Worm (Caenorhabditis elegans) whole organism, L4 larva: ENCODE results near the gene T28B11.1.

Experiments
- F26F4.8 ChIP-seq: fragments of 200-800 bp; sonication (Bioruptor generic); conservative IDR thresholded peaks from 2 replicates; pipeline ENCODE4 v1.3.6; 2022; ENCODE audit warnings: missing genetic modification characterization, missing compliant biosample characterization
- T20F7.1 ChIP-seq: fragments of 200-800 bp; sonication (Bioruptor generic); optimal IDR thresholded peaks from 2 replicates; lab custom pipeline; 2018; ENCODE audit warnings: mild to moderate bottlenecking, missing genetic modification characterization, missing compliant biosample characterization
- Y105C5A.15 ChIP-seq: fragments of 200-800 bp; sonication (Bioruptor generic); IDR thresholded peaks from 2 replicates; pipeline ENCODE4 v1.3.6; 2022; ENCODE audit warnings: missing genetic modification characterization, missing compliant biosample characterization
- Y48G9A.11 ChIP-seq: fragments of 200-800 bp; sonication (Bioruptor generic); IDR thresholded peaks from 2 replicates; pipeline ENCODE4 v1.3.6; 2022; ENCODE audit warnings: missing genetic modification reagents, missing genetic modification characterization, missing compliant biosample characterization
- Y5F2A.4 ChIP-seq: fragments of 200-800 bp; sonication (Bioruptor generic); optimal IDR thresholded peaks from 2 replicates; lab custom pipeline; 2018; ENCODE audit warnings: mild to moderate bottlenecking, missing genetic modification characterization, missing compliant biosample characterization
- ZK337.2 ChIP-seq: fragments of 200-800 bp; sonication (Bioruptor generic); IDR thresholded peaks from 2 replicates; pipeline ENCODE4 v1.3.6; 2022; ENCODE audit warnings: missing genetic modification reagents, missing genetic modification characterization, missing compliant biosample characterization
- ZK546.5 ChIP-seq, 2 experiments: sonication (generic microtip); optimal IDR thresholded peaks; 2 replicates each; lab custom pipeline; 2017; ENCODE audit warnings: missing biosample characterization in 2 of 2, missing genetic modification characterization in 2 of 2
- aha-1 ChIP-seq: fragments of 150-350 bp; peaks from one replicate; lab custom pipeline; 2014; ENCODE audit warnings: missing biosample characterization, missing genetic modification characterization
- ceh-28 ChIP-seq: fragments of 150-350 bp; optimal IDR thresholded peaks from 2 replicates; lab custom pipeline; 2014; ENCODE audit warnings: missing biosample characterization, missing genetic modification reagents, missing genetic modification characterization
- ceh-32 ChIP-seq: sonication (generic microtip); optimal IDR thresholded peaks from 2 replicates; lab custom pipeline; 2016; ENCODE audit warnings: mild to moderate bottlenecking, missing genetic modification characterization, missing compliant biosample characterization; ENCODE audit not compliant: poor library complexity
- ceh-62 ChIP-seq: sonication (generic microtip); optimal IDR thresholded peaks from 2 replicates; lab custom pipeline; 2017; ENCODE audit warnings: missing biosample characterization, missing genetic modification characterization
- daf-16 ChIP-seq, 3 experiments: sonication (generic microtip); optimal IDR thresholded peaks; 2 replicates each; lab custom pipeline; 2016 to 2017; ENCODE audit warnings: missing genetic modification characterization in 3 of 3, missing genetic modification reagents in 3 of 3, mild to moderate bottlenecking in 2 of 3, missing compliant biosample characterization in 2 of 3, missing biosample characterization in 1 of 3, moderate library complexity in 1 of 3
- dmd-6 ChIP-seq: fragments of 200-800 bp; sonication (Bioruptor generic); IDR thresholded peaks from 2 replicates; pipeline ENCODE4 v1.3.6; 2022; ENCODE audit warnings: missing genetic modification reagents, missing genetic modification characterization, missing compliant biosample characterization
- dmd-8 ChIP-seq: fragments of 200-800 bp; sonication (Bioruptor generic); IDR thresholded peaks from 2 replicates; pipeline ENCODE4 v1.3.6; 2022; ENCODE audit warnings: missing genetic modification characterization, missing compliant biosample characterization
- dpl-1 ChIP-seq: fragments of 150-350 bp; optimal IDR thresholded peaks from 2 replicates; lab custom pipeline; 2014; ENCODE audit warnings: missing biosample characterization, missing genetic modification reagents, missing genetic modification characterization
- dve-1 ChIP-seq: sonication (generic microtip); optimal IDR thresholded peaks from 2 replicates; lab custom pipeline; 2017; ENCODE audit warnings: antibody characterized with exemption, mild to moderate bottlenecking, missing genetic modification characterization, missing compliant biosample characterization; ENCODE audit not compliant: insufficient read depth
- fkh-10 ChIP-seq: fragments of 150-350 bp; optimal IDR thresholded peaks from 2 replicates; lab custom pipeline; 2014; ENCODE audit warnings: missing biosample characterization, missing genetic modification reagents, missing genetic modification characterization
- hif-1 ChIP-seq, 2 experiments: sonication (generic microtip); optimal IDR thresholded peaks; 2 replicates each; lab custom pipeline; 2016 to 2017; ENCODE audit warnings: missing compliant biosample characterization in 2 of 2, missing genetic modification characterization in 2 of 2, missing genetic modification reagents in 2 of 2, missing genotype in 2 of 2, mild to moderate bottlenecking in 1 of 2
- hlh-30 ChIP-seq: sonication (generic microtip); optimal IDR thresholded peaks from 2 replicates; lab custom pipeline; 2017; ENCODE audit warnings: antibody characterized with exemption, mild to moderate bottlenecking, missing genetic modification characterization, missing compliant biosample characterization; ENCODE audit not compliant: insufficient read depth
- jun-1 ChIP-seq: fragments of 150-350 bp; optimal IDR thresholded peaks from 2 replicates; lab custom pipeline; 2014; ENCODE audit warnings: missing biosample characterization, missing genetic modification reagents, missing genetic modification characterization
- lin-1 ChIP-seq: fragments of 200-800 bp; sonication (Bioruptor generic); IDR thresholded peaks from 2 replicates; pipeline ENCODE4 v1.3.6; 2022; ENCODE audit warnings: missing genetic modification reagents, missing genetic modification characterization, missing compliant biosample characterization
- lin-38 ChIP-seq: fragments of 200-800 bp; sonication (Bioruptor generic); IDR thresholded peaks from 2 replicates; pipeline ENCODE4 v1.3.6; 2022; ENCODE audit warnings: missing genetic modification reagents, missing genetic modification characterization, missing compliant biosample characterization
- lin-39 ChIP-seq: fragments of 150-350 bp; optimal IDR thresholded peaks from 2 replicates; lab custom pipeline; 2014; ENCODE audit warnings: missing biosample characterization, missing genetic modification reagents, missing genetic modification characterization
- madf-5 ChIP-seq, 2 experiments: fragments of 200-800 bp; sonication (Bioruptor generic); IDR thresholded peaks; 2 replicates each; pipeline ENCODE4 v1.3.6; 2022; ENCODE audit warnings: missing compliant biosample characterization in 2 of 2, missing genetic modification characterization in 2 of 2
- madf-9 ChIP-seq: fragments of 200-800 bp; sonication (Bioruptor generic); conservative IDR thresholded peaks from 2 replicates; pipeline ENCODE4 v1.3.6; 2022; ENCODE audit warnings: missing genetic modification reagents, missing genetic modification characterization, missing compliant biosample characterization
- mdt-29 ChIP-seq: fragments of 200-800 bp; sonication (Bioruptor generic); IDR thresholded peaks from 2 replicates; pipeline ENCODE4 v1.3.6; 2022; ENCODE audit warnings: missing genetic modification reagents, missing genetic modification characterization, missing compliant biosample characterization
- mep-1 ChIP-seq: fragments of 150-350 bp; sonication (generic microtip); optimal IDR thresholded peaks from 3 replicates; lab custom pipeline; 2014; ENCODE audit warnings: missing biosample characterization, missing genetic modification characterization
- mes-2 ChIP-seq: sonication (generic microtip); optimal IDR thresholded peaks from 2 replicates; lab custom pipeline; 2016; ENCODE audit warnings: missing genotype, mild to moderate bottlenecking, missing genetic modification characterization, missing compliant biosample characterization; ENCODE audit not compliant: poor library complexity, severe bottlenecking
- mxl-2 ChIP-seq: fragments of 200-800 bp; sonication (Bioruptor generic); conservative IDR thresholded peaks from 2 replicates; pipeline ENCODE4 v1.3.6; 2022; ENCODE audit warnings: missing genetic modification reagents, missing genetic modification characterization, missing compliant biosample characterization
- nhr-10 ChIP-seq: fragments of 150-350 bp; optimal IDR thresholded peaks from 2 replicates; lab custom pipeline; 2014; ENCODE audit warnings: missing biosample characterization, missing genetic modification characterization
- nhr-237 ChIP-seq: sonication (generic microtip); optimal IDR thresholded peaks from 2 replicates; lab custom pipeline; 2017; ENCODE audit warnings: missing biosample characterization, missing genetic modification characterization
- nhr-28 ChIP-seq: fragments of 150-350 bp; optimal IDR thresholded peaks from 2 replicates; lab custom pipeline; 2014; ENCODE audit warnings: missing biosample characterization, missing genetic modification characterization
- nhr-41 ChIP-seq: fragments of 200-800 bp; sonication (Bioruptor generic); IDR thresholded peaks from 2 replicates; pipeline ENCODE4 v1.3.6; 2022; ENCODE audit warnings: missing genetic modification reagents, missing genetic modification characterization, missing compliant biosample characterization
- nhr-42 ChIP-seq: fragments of 200-800 bp; sonication (Bioruptor generic); IDR thresholded peaks from 2 replicates; pipeline ENCODE4 v1.3.6; 2022; ENCODE audit warnings: missing genetic modification characterization, missing compliant biosample characterization
- nhr-6 ChIP-seq: fragments of 150-350 bp; optimal IDR thresholded peaks from 2 replicates; lab custom pipeline; 2014; ENCODE audit warnings: missing biosample characterization, missing genetic modification characterization
- nhr-76 ChIP-seq: fragments of 150-350 bp; optimal IDR thresholded peaks from 2 replicates; lab custom pipeline; 2014; ENCODE audit warnings: missing biosample characterization, missing genetic modification characterization
- pqm-1 ChIP-seq: sonication (generic microtip); optimal IDR thresholded peaks from 2 replicates; lab custom pipeline; 2017; ENCODE audit warnings: missing biosample characterization, missing genetic modification characterization
- rbr-2 ChIP-seq: sonication (generic microtip); optimal IDR thresholded peaks from 2 replicates; lab custom pipeline; 2016; ENCODE audit warnings: missing genotype, missing genetic modification characterization, missing compliant biosample characterization
- saeg-2 ChIP-seq: fragments of 200-800 bp; sonication (Bioruptor generic); IDR thresholded peaks from 2 replicates; pipeline ENCODE4 v1.3.6; 2022; ENCODE audit warnings: missing genetic modification reagents, missing genetic modification characterization, missing compliant biosample characterization
- sdz-12 ChIP-seq: fragments of 200-800 bp; sonication (Bioruptor generic); optimal IDR thresholded peaks from 2 replicates; lab custom pipeline; 2018; ENCODE audit warnings: mild to moderate bottlenecking, missing genetic modification characterization, missing compliant biosample characterization
- set-16 ChIP-seq: fragments of 200-800 bp; sonication (Bioruptor generic); IDR thresholded peaks from 2 replicates; pipeline ENCODE4 v1.3.6; 2022; ENCODE audit warnings: missing genetic modification reagents, missing genetic modification characterization, missing compliant biosample characterization
- snpc-1.2 ChIP-seq: fragments of 200-800 bp; sonication (Bioruptor generic); IDR thresholded peaks from 2 replicates; pipeline ENCODE4 v1.3.6; 2022; ENCODE audit warnings: missing genetic modification reagents, missing genetic modification characterization, missing compliant biosample characterization
- snpc-4 ChIP-seq: fragments of 150-350 bp; optimal IDR thresholded peaks from 2 replicates; lab custom pipeline; 2014; ENCODE audit warnings: missing biosample characterization, missing genetic modification characterization
- spr-1 ChIP-seq: sonication (generic microtip); optimal IDR thresholded peaks from 2 replicates; lab custom pipeline; 2016; ENCODE audit warnings: mild to moderate bottlenecking, missing genetic modification characterization, missing compliant biosample characterization
- spr-3 ChIP-seq: fragments of 200-800 bp; sonication (Bioruptor generic); optimal IDR thresholded peaks from 2 replicates; lab custom pipeline; 2018; ENCODE audit warnings: mild to moderate bottlenecking, missing genetic modification characterization, missing compliant biosample characterization
- tag-97 ChIP-seq: fragments of 200-800 bp; sonication (Bioruptor generic); IDR thresholded peaks from 2 replicates; pipeline ENCODE4 v1.3.6; 2022; ENCODE audit warnings: missing genetic modification characterization, missing compliant biosample characterization
- unc-62 ChIP-seq, 3 experiments: fragments of 150-350 bp in 1 of 3; sonication (generic microtip); optimal IDR thresholded peaks in 2 of 3; peaks in 1 of 3; 1 replicate in 1 of 3; 2 replicates in 2 of 3; lab custom pipeline; 2014 to 2017; ENCODE audit warnings: missing biosample characterization in 3 of 3, missing genetic modification characterization in 3 of 3, missing genetic modification reagents in 3 of 3, missing genotype in 1 of 3
- vab-7 ChIP-seq: fragments of 200-800 bp; sonication (Bioruptor generic); IDR thresholded peaks from 2 replicates; pipeline ENCODE4 v1.3.6; 2022; ENCODE audit warnings: missing genetic modification reagents, missing genetic modification characterization, missing compliant biosample characterization
- zip-11 ChIP-seq: fragments of 200-800 bp; sonication (Bioruptor generic); IDR thresholded peaks from 2 replicates; pipeline ENCODE4 v1.3.6; 2022; ENCODE audit warnings: missing genetic modification characterization, missing compliant biosample characterization
- ztf-11 ChIP-seq: fragments of 150-350 bp; optimal IDR thresholded peaks from 2 replicates; lab custom pipeline; 2014; ENCODE audit warnings: missing biosample characterization, missing genetic modification characterization
- ztf-7 ChIP-seq: fragments of 150-350 bp; optimal IDR thresholded peaks from 2 replicates; lab custom pipeline; 2014; ENCODE audit warnings: missing biosample characterization, missing genetic modification characterization

The T28B11.1 gene

DNA sequence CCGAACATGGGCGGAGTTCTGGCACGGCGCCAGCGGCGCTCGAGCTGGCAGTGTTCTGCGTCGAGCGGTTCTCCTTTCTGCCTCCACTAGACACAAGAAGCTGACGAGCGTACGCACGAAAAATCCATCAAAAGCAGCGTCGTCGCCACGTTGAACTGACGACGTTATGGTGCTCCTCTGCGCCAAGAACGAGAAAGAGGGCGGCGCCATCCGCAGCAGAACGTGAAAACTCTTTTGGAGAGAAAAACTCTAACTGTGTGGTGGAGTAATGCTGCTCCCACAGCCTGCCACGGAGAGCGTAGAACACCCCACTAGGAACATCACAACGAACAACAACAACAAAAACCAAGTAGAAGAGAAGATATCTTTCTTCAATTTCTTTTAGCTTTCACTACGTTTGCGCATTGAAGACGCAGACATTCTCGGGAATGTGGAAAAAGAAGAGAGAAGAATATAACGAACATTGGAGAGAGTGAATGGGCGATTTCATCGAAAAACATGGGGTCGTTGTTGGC is 10.3 kb downstream of the T28B11.1 start:
- no peak for TF ChIP-seq nhr-237 (tag; lab: Kevin White, UChicago)
- peak; percentile 40 for TF ChIP-seq fkh-10
- no peak for TF ChIP-seq ceh-32
- TF ChIP-seq dmd-8: no peak
- TF ChIP-seq ZK337.2 (GFP tag; lab: Robert Waterston, UW): no peak
- TF ChIP-seq aha-1 (tag; lab: Kevin White, UChicago): peak; percentile 97
- no peak for TF ChIP-seq ceh-62 (tag; lab: Kevin White, UChicago)
- no peak for TF ChIP-seq madf-5 (GFP tag; IDR thresholded peaks at IDR 0.05; lab: Robert Waterston, UW)
- no peak for TF ChIP-seq dve-1 (tag; lab: Kevin White, UChicago)
- no peak for TF ChIP-seq ceh-28 (tag; lab: Kevin White, UChicago)
- TF ChIP-seq ztf-7: no peak
- peak; percentile 45 for TF ChIP-seq rbr-2 (tag; lab: Kevin White, UChicago)
- TF ChIP-seq nhr-6 (tag; lab: Kevin White, UChicago): no peak
- no peak for TF ChIP-seq ztf-11
- no peak for TF ChIP-seq F26F4.8 (GFP tag; lab: Robert Waterston, UW)
- no peak for TF ChIP-seq ZK546.5 (tag; optimal IDR thresholded peaks at IDR 0.05; lab: Kevin White, UChicago)
- TF ChIP-seq nhr-28 (tag; lab: Kevin White, UChicago): peak; percentile 57
- TF ChIP-seq nhr-10: no peak
- no peak for TF ChIP-seq nhr-41 (GFP tag; lab: Robert Waterston, UW)
- TF ChIP-seq dmd-6 (GFP tag; lab: Robert Waterston, UW): 0 out of 2 replicates have a peak, but pooled peaks have one; percentile 17
- TF ChIP-seq Y5F2A.4: no peak
- peak in 1 of 2 experiments; percentile 68 for TF ChIP-seq daf-16 (GFP tag; optimal IDR thresholded peaks at IDR 0.05; lab: Kevin White, UChicago)
- TF ChIP-seq daf-16 (tag; optimal IDR thresholded peaks at IDR 0.05; lab: Kevin White, UChicago): no peak
- no peak for TF ChIP-seq snpc-4 (tag; lab: Kevin White, UChicago)
- no peak for TF ChIP-seq saeg-2 (GFP tag; lab: Robert Waterston, UW)
- TF ChIP-seq zip-11 (GFP tag; lab: Robert Waterston, UW): no peak
- TF ChIP-seq sdz-12 (GFP tag; lab: Kevin White, UChicago): no peak
- no peak for TF ChIP-seq lin-1
- TF ChIP-seq lin-38 (GFP tag; lab: Robert Waterston, UW): no peak
- TF ChIP-seq Y105C5A.15: no peak
- no peak for TF ChIP-seq spr-1
- no peak for TF ChIP-seq T20F7.1 (GFP tag; lab: Kevin White, UChicago)
- no peak for TF ChIP-seq snpc-1.2 (GFP tag; lab: Robert Waterston, UW)
- no peak for TF ChIP-seq Y48G9A.11
- TF ChIP-seq spr-3 (GFP tag; lab: Kevin White, UChicago): no peak
- peak in 1 of 2 experiments; percentile 11 for TF ChIP-seq hif-1 (tag; optimal IDR thresholded peaks at IDR 0.05; lab: Kevin White, UChicago)
- TF ChIP-seq nhr-76 (tag; lab: Kevin White, UChicago): no peak
- TF ChIP-seq mxl-2: no peak
- no peak for TF ChIP-seq vab-7 (GFP tag; lab: Robert Waterston, UW)
- no peak for TF ChIP-seq lin-39 (tag; lab: Kevin White, UChicago)
- no peak for TF ChIP-seq jun-1 (tag; lab: Kevin White, UChicago)
- no peak for TF ChIP-seq mes-2 (tag; lab: Kevin White, UChicago)
- TF ChIP-seq unc-62 (GFP tag; optimal IDR thresholded peaks at IDR 0.05 in 1 of 2; lab: Kevin White, UChicago): peak in 1 of 2 experiments; percentile 93
- no peak for TF ChIP-seq unc-62 (tag; optimal IDR thresholded peaks at IDR 0.05; lab: Kevin White, UChicago)
- no peak for TF ChIP-seq nhr-42
- TF ChIP-seq hlh-30 (tag; lab: Kevin White, UChicago): no peak
- TF ChIP-seq mep-1 (tag; lab: Kevin White, UChicago): peak; percentile 41
- TF ChIP-seq madf-9 (GFP tag; lab: Robert Waterston, UW): no peak
- TF ChIP-seq pqm-1 (tag; lab: Kevin White, UChicago): no peak
- no peak for TF ChIP-seq dpl-1 (GFP tag; lab: Kevin White, UChicago)
- TF ChIP-seq mdt-29 (GFP tag; lab: Robert Waterston, UW): no peak
- TF ChIP-seq tag-97 (GFP tag; lab: Robert Waterston, UW): no peak
- peak; percentile 75 for TF ChIP-seq set-16 (GFP tag; lab: Robert Waterston, UW)
